Worm (Caenorhabditis elegans) whole organism, young adult: Measurements from ENCODE around the gene H04J21.1.

Experiments
- B0019.2 ChIP-seq: fragments of 200-800 bp; sonication (Bioruptor generic); conservative IDR thresholded peaks from 2 replicates; pipeline ENCODE4 v1.3.6; 2022; ENCODE audit warnings: missing genetic modification reagents, missing genetic modification characterization, missing compliant biosample characterization
- egrh-3 ChIP-seq: fragments of 200-800 bp; sonication (Bioruptor generic); IDR thresholded peaks from 2 replicates; pipeline ENCODE4 v1.3.6; 2022; ENCODE audit warnings: missing genetic modification reagents, missing genetic modification characterization, missing compliant biosample characterization
- lsl-1 ChIP-seq: fragments of 200-800 bp; sonication (Bioruptor generic); optimal IDR thresholded peaks from 2 replicates; lab custom pipeline; 2018; ENCODE audit warnings: mild to moderate bottlenecking, missing genetic modification characterization, moderate library complexity, missing compliant biosample characterization
- nhr-90 ChIP-seq: sonication (generic microtip); optimal IDR thresholded peaks from 2 replicates; lab custom pipeline; 2016; ENCODE audit warnings: missing genotype, mild to moderate bottlenecking, missing genetic modification characterization, missing compliant biosample characterization
- pha-4 ChIP-seq: fragments of 150-350 bp; sonication (generic microtip); optimal IDR thresholded peaks from 2 replicates; lab custom pipeline; 2014; ENCODE audit warnings: missing biosample characterization, missing genetic modification reagents, missing genetic modification characterization
- rec-8 ChIP-seq, 2 experiments: sonication (generic microtip); optimal IDR thresholded peaks; 2 replicates each; lab custom pipeline; 2016; ENCODE audit warnings: mild to moderate bottlenecking in 2 of 2, missing genetic modification characterization in 2 of 2, missing genetic modification reagents in 2 of 2, missing genotype in 2 of 2, missing biosample characterization in 1 of 2, missing compliant biosample characterization in 1 of 2, moderate library complexity in 1 of 2
- snpc-3.4 ChIP-seq: sonication (generic microtip); optimal IDR thresholded peaks from 2 replicates; lab custom pipeline; 2017; ENCODE audit warnings: missing genetic modification characterization, mild to moderate bottlenecking, missing compliant biosample characterization, antibody characterized with exemption, moderate library complexity, missing genotype, missing genetic modification reagents

ce11 chrIII:2362648-2363047, 9.1 kb downstream of the H04J21.1 start, which contains the start of gene srd-69:
- TF ChIP-seq pha-4 (tag; lab: Kevin White, UChicago) (no peak), rec-8 (tag; optimal IDR thresholded peaks at IDR 0.05; lab: Kevin White, UChicago) (no peak), snpc-3.4 (no peak), B0019.2 (no peak), nhr-90 (tag; lab: Kevin White, UChicago) (no peak), lsl-1 (GFP tag; lab: Kevin White, UChicago) (no peak), egrh-3 (GFP tag; lab: Robert Waterston, UW) (no peak)
